Worm (Caenorhabditis elegans) whole organism, mixed stage, embryonic: ENCODE data around the gene lgc-15.

Source experiments
- blmp-1 ChIP-seq: fragments of 150-350 bp; optimal IDR thresholded peaks from 2 replicates; lab custom pipeline; 2014; ENCODE audit warnings: missing biosample characterization, missing genetic modification characterization
- elt-1 ChIP-seq: sonication (generic microtip); optimal IDR thresholded peaks from 2 replicates; lab custom pipeline; 2017; ENCODE audit warnings: missing genetic modification characterization, mild to moderate bottlenecking, missing compliant biosample characterization, antibody characterized with exemption, moderate library complexity, borderline replicate concordance; ENCODE audit not compliant: insufficient read depth
- elt-3 ChIP-seq: fragments of 150-350 bp; optimal IDR thresholded peaks from 2 replicates; lab custom pipeline; 2014; ENCODE audit warnings: missing biosample characterization, missing genetic modification characterization
- lin-13 ChIP-seq: fragments of 150-350 bp; optimal IDR thresholded peaks from 2 replicates; lab custom pipeline; 2014; ENCODE audit warnings: missing biosample characterization, missing genetic modification characterization
- mab-5 ChIP-seq: fragments of 150-350 bp; optimal IDR thresholded peaks from 2 replicates; lab custom pipeline; 2014; ENCODE audit warnings: missing biosample characterization, missing genetic modification characterization
- mls-2 ChIP-seq: sonication (generic microtip); optimal IDR thresholded peaks from 2 replicates; lab custom pipeline; 2016; ENCODE audit warnings: mild to moderate bottlenecking, missing genetic modification characterization, moderate library complexity, missing compliant biosample characterization
- nhr-12 ChIP-seq: fragments of 150-350 bp; optimal IDR thresholded peaks from 2 replicates; lab custom pipeline; 2014; ENCODE audit warnings: missing biosample characterization, missing genetic modification characterization
- nhr-237 ChIP-seq: fragments of 150-350 bp; optimal IDR thresholded peaks from 2 replicates; lab custom pipeline; 2014; ENCODE audit warnings: missing biosample characterization, missing genetic modification characterization
- nhr-76 ChIP-seq: sonication (generic microtip); optimal IDR thresholded peaks from 2 replicates; lab custom pipeline; 2017; ENCODE audit warnings: missing biosample characterization, missing genetic modification characterization
- pha-4 ChIP-seq: fragments of 150-350 bp; optimal IDR thresholded peaks from 2 replicates; lab custom pipeline; 2018; ENCODE audit warnings: missing biosample characterization, missing genetic modification reagents, missing genetic modification characterization
- snpc-4 ChIP-seq: fragments of 150-350 bp; optimal IDR thresholded peaks from 2 replicates; lab custom pipeline; 2014; ENCODE audit warnings: missing biosample characterization, missing genetic modification characterization
- unc-39 ChIP-seq: fragments of 150-350 bp; optimal IDR thresholded peaks from 2 replicates; lab custom pipeline; 2014; ENCODE audit warnings: missing biosample characterization, missing genetic modification characterization
- zip-8 ChIP-seq: fragments of 150-350 bp; optimal IDR thresholded peaks from 2 replicates; lab custom pipeline; 2014; ENCODE audit warnings: missing biosample characterization, missing genetic modification characterization
- ztf-11 ChIP-seq: fragments of 150-350 bp; optimal IDR thresholded peaks from 2 replicates; lab custom pipeline; 2014; ENCODE audit warnings: missing biosample characterization, missing genetic modification characterization

ce11 chrX:12114024-12114423 is at the start of gene lgc-15:
- TF ChIP-seq snpc-4 (tag; lab: Kevin White, UChicago) = no peak
- TF ChIP-seq blmp-1 = no peak
- no peak for TF ChIP-seq pha-4 (tag; lab: Kevin White, UChicago)
- TF ChIP-seq nhr-12 (tag; lab: Kevin White, UChicago) = no peak
- TF ChIP-seq lin-13 (tag; lab: Kevin White, UChicago) = no peak
- no peak for TF ChIP-seq nhr-76 (tag; lab: Kevin White, UChicago)
- TF ChIP-seq mls-2 (tag; lab: Kevin White, UChicago) = no peak
- TF ChIP-seq zip-8 (tag; lab: Kevin White, UChicago) = no peak
- no peak for TF ChIP-seq mab-5 (tag; lab: Kevin White, UChicago)
- no peak for TF ChIP-seq nhr-237 (tag; lab: Kevin White, UChicago)
- TF ChIP-seq elt-3 = no peak
- no peak for TF ChIP-seq elt-1 (tag; lab: Kevin White, UChicago)
- TF ChIP-seq ztf-11 (tag; lab: Kevin White, UChicago) = no peak
- TF ChIP-seq unc-39 = no peak
